Worm (Caenorhabditis elegans): ENCODE data around the gene pdha-1.

Gene pdha-1

DNA sequence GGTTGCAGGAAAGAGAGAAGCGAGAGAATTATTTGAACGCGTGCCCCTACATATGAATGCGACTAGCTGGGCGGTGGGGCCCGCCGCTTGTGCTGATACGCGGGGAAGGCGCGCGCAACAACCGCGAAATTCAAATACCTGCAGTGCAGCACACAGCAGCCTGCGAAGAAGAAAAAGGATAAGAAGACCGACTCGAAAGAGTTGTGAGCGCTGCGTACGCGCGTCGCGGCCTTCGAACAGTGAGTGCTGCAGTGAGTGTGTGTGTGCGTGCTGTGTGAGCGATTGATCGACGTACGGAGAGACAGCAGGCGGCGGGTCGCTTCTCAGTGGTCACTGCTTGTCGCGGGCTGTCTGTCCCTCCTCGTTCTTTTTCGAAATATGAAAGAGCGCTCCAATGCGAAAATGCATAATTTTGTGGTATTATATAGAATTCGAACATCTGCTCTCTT is 37.8 kb upstream of the pdha-1 start (continued):
- TF ChIP-seq elt-1 (tag; optimal IDR thresholded peaks at IDR 0.05) (no peak), lsy-2 (tag; optimal IDR thresholded peaks at IDR 0.05) (peak; percentile 60 to 79), mab-5 (tag; optimal IDR thresholded peaks at IDR 0.05) (no peak), unc-55 (GFP tag; optimal IDR thresholded peaks at IDR 0.05) (peak; percentile 80), ama-1 (optimal IDR thresholded peaks at IDR 0.05) (no peak), egl-27 (tag; optimal IDR thresholded peaks at IDR 0.05) (peak; percentile 55), elt-3 (tag; optimal IDR thresholded peaks at IDR 0.05) (no peak), aly-2 (tag; optimal IDR thresholded peaks at IDR 0.05) (no peak), Y55F3AM.14 (GFP tag; optimal IDR thresholded peaks at IDR 0.05) (peak; percentile 94), fos-1 (tag; optimal IDR thresholded peaks at IDR 0.05) (peak; percentile 67), alr-1 (tag; optimal IDR thresholded peaks at IDR 0.05) (no peak), sma-3 (GFP tag; optimal IDR thresholded peaks at IDR 0.05) (peak; percentile 82), snpc-4 (tag; optimal IDR thresholded peaks at IDR 0.05) (peak; percentile 70)

DNA sequence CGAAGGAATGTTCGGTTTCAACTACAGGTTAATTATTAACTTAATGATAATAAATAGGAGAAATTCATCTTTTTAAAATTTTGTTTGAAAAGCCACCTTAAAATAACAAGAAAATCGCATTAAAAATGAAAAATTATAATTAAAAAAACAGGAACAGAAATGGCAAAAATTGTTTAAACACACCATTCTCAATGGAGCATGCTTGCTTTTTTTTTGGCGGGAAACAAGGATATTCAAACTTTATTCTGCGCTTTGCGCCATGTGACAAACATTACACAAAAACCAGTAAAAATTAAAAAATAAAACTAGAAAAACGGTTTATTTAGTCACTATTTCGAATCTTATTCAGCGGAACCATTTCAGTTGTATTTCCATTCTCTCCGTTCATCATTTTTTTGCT is 37.4 kb upstream of the pdha-1 start:
- TF ChIP-seq sma-9 (GFP tag; optimal IDR thresholded peaks at IDR 0.05) (no peak), sma-9 (tag; optimal IDR thresholded peaks at IDR 0.05) (no peak), unc-55 (GFP tag; optimal IDR thresholded peaks at IDR 0.05) (no peak), skn-1 (tag; optimal IDR thresholded peaks at IDR 0.05) (no peak), unc-39 (tag; optimal IDR thresholded peaks at IDR 0.05) (no peak)

DNA sequence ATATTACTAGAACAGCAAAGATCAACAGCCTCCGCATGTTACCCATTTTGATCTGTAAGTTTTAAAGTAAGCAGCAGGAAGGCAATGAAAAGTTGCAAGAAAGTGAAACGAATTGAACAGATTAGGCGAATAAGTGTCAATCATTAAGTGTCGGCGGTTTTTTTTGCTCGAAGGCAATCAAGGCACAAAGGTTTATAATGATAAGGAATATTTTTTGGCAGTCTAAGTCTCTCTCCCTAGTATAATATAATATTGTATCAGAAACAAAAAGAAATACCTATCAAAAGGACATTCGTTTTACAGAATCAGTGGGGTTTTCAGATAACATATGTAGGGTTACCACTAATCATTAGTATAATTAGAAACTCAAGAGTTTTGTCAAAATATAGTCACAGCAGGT is 33.4 kb upstream of the pdha-1 start, which contains the start of gene nrf-6:
Gene nrf-6, minus strand, starts transcription at position 52 of the 400 bp plus-strand sequence.
- TF ChIP-seq fos-1 (tag; optimal IDR thresholded peaks at IDR 0.05) (peak; percentile 56), lin-13 (GFP tag; optimal IDR thresholded peaks at IDR 0.05) (no peak), aly-2 (tag; optimal IDR thresholded peaks at IDR 0.05) (no peak), blmp-1 (tag; optimal IDR thresholded peaks at IDR 0.05; ENCODE audit: insufficient read depth) (no peak), lin-11 (tag; optimal IDR thresholded peaks at IDR 0.05) (no peak)

DNA sequence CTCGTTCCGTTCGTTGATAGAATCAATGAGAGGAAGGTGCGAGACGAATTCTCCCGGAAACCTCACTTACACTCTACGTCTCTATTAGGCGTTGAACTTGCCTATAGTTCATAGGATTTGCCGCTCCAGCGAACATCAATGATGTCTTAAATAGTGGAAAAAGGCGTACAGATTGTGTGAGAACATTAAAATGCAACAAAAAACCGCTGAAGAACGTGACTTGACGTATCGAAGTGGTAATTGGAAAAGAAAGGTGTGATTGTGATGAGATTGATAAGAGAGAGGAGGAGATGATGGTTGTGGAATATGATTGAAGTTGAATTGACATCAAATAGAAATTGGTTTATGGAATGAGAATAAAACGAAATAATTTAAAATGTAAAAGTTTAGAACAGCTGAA is 32.1 kb upstream of the pdha-1 start:
- TF ChIP-seq mdl-1 (tag; optimal IDR thresholded peaks at IDR 0.05): no peak
- TF ChIP-seq fos-1 (tag; optimal IDR thresholded peaks at IDR 0.05): peak; percentile 46

DNA sequence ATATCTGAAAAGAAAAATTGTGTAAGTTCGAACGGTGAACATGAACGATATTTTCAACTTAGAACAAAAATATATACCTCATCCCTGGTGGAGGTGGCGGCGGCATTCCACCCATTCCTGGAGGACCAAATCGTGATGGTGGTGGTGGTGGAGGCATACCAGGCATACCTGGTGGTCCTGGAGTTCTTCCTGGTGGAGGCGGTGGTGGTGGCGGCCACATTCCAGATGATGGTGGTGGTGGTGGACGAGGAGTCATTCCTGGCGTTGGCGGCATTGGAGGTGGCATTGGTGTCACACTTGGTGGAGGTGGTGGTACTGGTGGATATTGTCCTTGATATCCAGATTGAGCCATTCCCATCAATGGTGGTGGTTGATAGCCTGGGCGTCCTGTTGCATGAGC is 31.5 kb upstream of the pdha-1 start:
- TF ChIP-seq zag-1 (tag; optimal IDR thresholded peaks at IDR 0.05) (no peak), aly-2 (tag; optimal IDR thresholded peaks at IDR 0.05) (no peak), ama-1 (optimal IDR thresholded peaks at IDR 0.05) (no peak), lin-39 (tag; optimal IDR thresholded peaks at IDR 0.05) (no peak), lin-11 (tag; optimal IDR thresholded peaks at IDR 0.05) (no peak), nhr-12 (tag; optimal IDR thresholded peaks at IDR 0.05) (no peak), ztf-11 (tag; optimal IDR thresholded peaks at IDR 0.05) (no peak), nhr-6 (tag; optimal IDR thresholded peaks at IDR 0.05) (no peak), mab-5 (tag; optimal IDR thresholded peaks at IDR 0.05) (no peak), alr-1 (tag; optimal IDR thresholded peaks at IDR 0.05) (no peak), unc-55 (GFP tag; optimal IDR thresholded peaks at IDR 0.05) (no peak), nhr-10 (tag; optimal IDR thresholded peaks at IDR 0.05) (no peak)

DNA sequence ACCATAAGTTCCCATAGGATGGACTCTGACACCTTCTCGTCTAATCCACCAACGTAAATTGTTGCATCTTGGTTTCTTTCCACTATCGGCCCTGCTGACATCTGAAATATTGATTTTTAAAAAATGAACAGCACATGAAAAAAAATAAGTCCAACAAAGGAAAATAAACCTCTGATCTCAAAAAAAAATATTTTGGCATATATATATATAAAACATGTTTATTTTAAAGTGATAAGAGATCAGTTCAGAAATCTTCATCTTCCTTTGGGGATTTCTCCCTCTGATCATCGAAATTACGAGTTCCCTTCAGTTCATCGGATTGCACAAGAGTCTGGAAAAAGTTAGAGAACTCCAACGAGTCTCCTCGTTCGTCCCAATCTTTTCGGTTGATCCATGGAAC is 30.4 kb upstream of the pdha-1 start, which contains the start of gene sap-49:
Gene sap-49, minus strand, starts transcription at position 101 of the 400 bp plus-strand sequence.
- TF ChIP-seq nhr-6 (tag; optimal IDR thresholded peaks at IDR 0.05) (no peak), egl-27 (tag; optimal IDR thresholded peaks at IDR 0.05) (no peak)

DNA sequence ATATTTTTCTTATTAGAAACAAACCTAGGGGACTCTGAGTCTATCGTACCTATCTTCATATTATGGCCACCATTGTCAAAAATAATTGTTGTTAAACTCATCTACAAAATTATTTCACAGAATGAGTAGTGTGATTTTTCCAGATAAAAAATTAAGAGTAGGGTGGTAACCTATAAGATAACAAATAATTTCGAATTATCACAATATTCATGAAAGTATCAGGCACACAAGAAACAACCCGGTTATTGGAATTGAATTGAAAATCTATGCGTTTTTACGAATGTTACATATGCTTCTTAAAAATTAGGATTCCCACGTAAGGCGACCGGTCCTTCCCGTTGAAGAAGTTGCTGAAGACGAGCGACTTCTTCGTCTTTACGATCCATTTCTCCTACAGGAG is 28.8 kb upstream of the pdha-1 start, which contains the start of gene arp-6:
Gene arp-6, minus strand, starts transcription at position 101 of the 400 bp plus-strand sequence.
- TF ChIP-seq mdl-1 (tag; optimal IDR thresholded peaks at IDR 0.05) (no peak), egl-27 (tag; optimal IDR thresholded peaks at IDR 0.05) (no peak)

DNA sequence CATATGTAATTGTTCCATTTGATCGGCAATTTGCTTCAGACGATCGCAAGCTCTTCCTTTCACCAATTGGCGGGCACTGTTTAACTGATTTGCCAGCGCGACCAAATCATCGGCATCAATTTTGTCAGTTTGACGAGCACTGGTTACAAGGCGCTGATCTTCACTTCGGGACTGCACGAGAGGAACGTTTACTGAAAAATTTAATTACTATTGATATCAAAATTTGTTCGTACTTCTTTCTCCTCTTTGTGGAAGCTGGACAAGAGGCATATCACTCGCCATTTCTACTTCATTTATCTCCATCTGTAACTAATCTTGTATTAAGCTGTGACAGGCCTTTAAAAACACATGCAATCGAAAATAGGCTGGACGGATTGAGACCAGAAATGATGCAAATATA is 28.2 kb upstream of the pdha-1 start, which contains the start of gene C08B11.9:
Gene C08B11.9, minus strand, starts transcription at position 307 of the 400 bp plus-strand sequence.
- TF ChIP-seq F13H6.1 (tag; optimal IDR thresholded peaks at IDR 0.05): no peak
- TF ChIP-seq unc-55 (GFP tag; optimal IDR thresholded peaks at IDR 0.05): no peak
- TF ChIP-seq Y55F3AM.14 (GFP tag; optimal IDR thresholded peaks at IDR 0.05): no peak
